Worm (Caenorhabditis elegans) whole organism, L4 larva: Measurements from ENCODE around the gene C27A7.8.

Source experiments
- D1046.2 ChIP-seq: fragments of 200-800 bp; sonication (Bioruptor generic); IDR thresholded peaks from 2 replicates; pipeline ENCODE4 v1.3.6; 2022; ENCODE audit warnings: missing genetic modification characterization, missing compliant biosample characterization
- F10B5.3 ChIP-seq: sonication (generic microtip); optimal IDR thresholded peaks from 2 replicates; lab custom pipeline; 2016; ENCODE audit warnings: mild to moderate bottlenecking, missing genetic modification characterization, missing compliant biosample characterization
- T20F7.1 ChIP-seq: fragments of 200-800 bp; sonication (Bioruptor generic); optimal IDR thresholded peaks from 2 replicates; lab custom pipeline; 2018; ENCODE audit warnings: mild to moderate bottlenecking, missing genetic modification characterization, missing compliant biosample characterization
- T26A8.4 ChIP-seq: fragments of 200-800 bp; sonication (Bioruptor generic); IDR thresholded peaks from 2 replicates; pipeline ENCODE4 v1.3.6; 2022; ENCODE audit warnings: missing genetic modification characterization, missing compliant biosample characterization
- Y5F2A.4 ChIP-seq: fragments of 200-800 bp; sonication (Bioruptor generic); optimal IDR thresholded peaks from 2 replicates; lab custom pipeline; 2018; ENCODE audit warnings: mild to moderate bottlenecking, missing genetic modification characterization, missing compliant biosample characterization
- Y75B8A.6 ChIP-seq: fragments of 200-800 bp; sonication (Bioruptor generic); IDR thresholded peaks from 2 replicates; pipeline ENCODE4 v1.3.6; 2022; ENCODE audit warnings: missing genetic modification reagents, missing genetic modification characterization, missing compliant biosample characterization
- ZK546.5 ChIP-seq, 2 experiments: sonication (generic microtip); optimal IDR thresholded peaks; 2 replicates each; lab custom pipeline; 2017; ENCODE audit warnings: missing biosample characterization in 2 of 2, missing genetic modification characterization in 2 of 2
- ama-1 ChIP-seq: fragments of 150-350 bp; optimal IDR thresholded peaks from 2 replicates; lab custom pipeline; 2014; ENCODE audit warnings: inconsistent platforms, mixed read lengths
- ceh-20 ChIP-seq: fragments of 200-800 bp; sonication (Bioruptor generic); IDR thresholded peaks from 2 replicates; pipeline ENCODE4 v1.3.6; 2022; ENCODE audit warnings: missing genetic modification reagents, missing genetic modification characterization, missing compliant biosample characterization
- ceh-62 ChIP-seq: sonication (generic microtip); optimal IDR thresholded peaks from 2 replicates; lab custom pipeline; 2017; ENCODE audit warnings: missing biosample characterization, missing genetic modification characterization
- ceh-82 ChIP-seq: sonication (generic microtip); optimal IDR thresholded peaks from 2 replicates; lab custom pipeline; 2017; ENCODE audit warnings: missing biosample characterization, missing genetic modification characterization
- dmd-9 ChIP-seq: fragments of 200-800 bp; sonication (Bioruptor generic); IDR thresholded peaks from 2 replicates; pipeline ENCODE4 v1.3.6; 2022; ENCODE audit warnings: missing genetic modification reagents, missing genetic modification characterization, missing compliant biosample characterization
- duxl-1 ChIP-seq: sonication (generic microtip); optimal IDR thresholded peaks from 2 replicates; lab custom pipeline; 2016; ENCODE audit warnings: mild to moderate bottlenecking, missing genetic modification characterization, moderate library complexity, missing compliant biosample characterization; ENCODE audit not compliant: poor library complexity
- dve-1 ChIP-seq: sonication (generic microtip); optimal IDR thresholded peaks from 2 replicates; lab custom pipeline; 2017; ENCODE audit warnings: antibody characterized with exemption, mild to moderate bottlenecking, missing genetic modification characterization, missing compliant biosample characterization; ENCODE audit not compliant: insufficient read depth
- hlh-11 ChIP-seq: fragments of 200-800 bp; sonication (Bioruptor generic); optimal IDR thresholded peaks from 2 replicates; lab custom pipeline; 2018; ENCODE audit warnings: mild to moderate bottlenecking, missing genetic modification characterization, missing compliant biosample characterization
- hlh-30 ChIP-seq: sonication (generic microtip); optimal IDR thresholded peaks from 2 replicates; lab custom pipeline; 2017; ENCODE audit warnings: antibody characterized with exemption, mild to moderate bottlenecking, missing genetic modification characterization, missing compliant biosample characterization; ENCODE audit not compliant: insufficient read depth
- jun-1 ChIP-seq: fragments of 150-350 bp; optimal IDR thresholded peaks from 2 replicates; lab custom pipeline; 2014; ENCODE audit warnings: missing biosample characterization, missing genetic modification reagents, missing genetic modification characterization
- lim-7 ChIP-seq: fragments of 200-800 bp; sonication (Bioruptor generic); IDR thresholded peaks from 2 replicates; pipeline ENCODE4 v1.3.6; 2022; ENCODE audit warnings: missing genetic modification characterization, missing compliant biosample characterization
- lin-1 ChIP-seq: fragments of 200-800 bp; sonication (Bioruptor generic); IDR thresholded peaks from 2 replicates; pipeline ENCODE4 v1.3.6; 2022; ENCODE audit warnings: missing genetic modification reagents, missing genetic modification characterization, missing compliant biosample characterization
- lin-13 ChIP-seq: fragments of 150-350 bp; optimal IDR thresholded peaks from 2 replicates; lab custom pipeline; 2014; ENCODE audit warnings: missing biosample characterization, missing genetic modification reagents, missing genetic modification characterization
- lin-29 ChIP-seq: fragments of 200-800 bp; sonication (Bioruptor generic); IDR thresholded peaks from 2 replicates; pipeline ENCODE4 v1.3.6; 2022; ENCODE audit warnings: missing genetic modification reagents, missing genetic modification characterization, missing compliant biosample characterization
- lir-3 ChIP-seq: sonication (generic microtip); optimal IDR thresholded peaks from 2 replicates; lab custom pipeline; 2016; ENCODE audit warnings: mild to moderate bottlenecking, missing genetic modification characterization, missing compliant biosample characterization
- madf-5 ChIP-seq, 2 experiments: fragments of 200-800 bp; sonication (Bioruptor generic); IDR thresholded peaks; 2 replicates each; pipeline ENCODE4 v1.3.6; 2022; ENCODE audit warnings: missing compliant biosample characterization in 2 of 2, missing genetic modification characterization in 2 of 2
- madf-9 ChIP-seq: fragments of 200-800 bp; sonication (Bioruptor generic); conservative IDR thresholded peaks from 2 replicates; pipeline ENCODE4 v1.3.6; 2022; ENCODE audit warnings: missing genetic modification reagents, missing genetic modification characterization, missing compliant biosample characterization
- mdl-1 ChIP-seq, 2 experiments: fragments of 150-350 bp in 1 of 2; sonication (generic microtip) in 1 of 2; optimal IDR thresholded peaks; 2 replicates each; lab custom pipeline; 2014 to 2017; ENCODE audit warnings: missing biosample characterization in 2 of 2, missing genetic modification characterization in 2 of 2
- mdt-29 ChIP-seq: fragments of 200-800 bp; sonication (Bioruptor generic); IDR thresholded peaks from 2 replicates; pipeline ENCODE4 v1.3.6; 2022; ENCODE audit warnings: missing genetic modification reagents, missing genetic modification characterization, missing compliant biosample characterization
- mxl-2 ChIP-seq: fragments of 200-800 bp; sonication (Bioruptor generic); conservative IDR thresholded peaks from 2 replicates; pipeline ENCODE4 v1.3.6; 2022; ENCODE audit warnings: missing genetic modification reagents, missing genetic modification characterization, missing compliant biosample characterization
- mxl-3 ChIP-seq: fragments of 200-800 bp; sonication (Bioruptor generic); optimal IDR thresholded peaks from 2 replicates; lab custom pipeline; 2018; ENCODE audit warnings: mild to moderate bottlenecking, missing genetic modification characterization, missing compliant biosample characterization
- nhr-111 ChIP-seq: fragments of 200-800 bp; sonication (Bioruptor generic); optimal IDR thresholded peaks from 2 replicates; lab custom pipeline; 2018; ENCODE audit warnings: mild to moderate bottlenecking, missing genetic modification characterization, missing compliant biosample characterization
- nhr-237 ChIP-seq: sonication (generic microtip); optimal IDR thresholded peaks from 2 replicates; lab custom pipeline; 2017; ENCODE audit warnings: missing biosample characterization, missing genetic modification characterization
- nhr-28 ChIP-seq: fragments of 150-350 bp; optimal IDR thresholded peaks from 2 replicates; lab custom pipeline; 2014; ENCODE audit warnings: missing biosample characterization, missing genetic modification characterization
- nhr-42 ChIP-seq: fragments of 200-800 bp; sonication (Bioruptor generic); IDR thresholded peaks from 2 replicates; pipeline ENCODE4 v1.3.6; 2022; ENCODE audit warnings: missing genetic modification characterization, missing compliant biosample characterization
- nhr-6 ChIP-seq: fragments of 150-350 bp; optimal IDR thresholded peaks from 2 replicates; lab custom pipeline; 2014; ENCODE audit warnings: missing biosample characterization, missing genetic modification characterization
- nhr-77 ChIP-seq: fragments of 150-350 bp; optimal IDR thresholded peaks from 2 replicates; lab custom pipeline; 2014; ENCODE audit warnings: missing biosample characterization, missing genetic modification characterization
- php-3 ChIP-seq: fragments of 200-800 bp; sonication (Bioruptor generic); IDR thresholded peaks from 2 replicates; pipeline ENCODE4 v1.3.6; 2022; ENCODE audit warnings: missing genetic modification reagents, missing genetic modification characterization, missing compliant biosample characterization
- rbr-2 ChIP-seq: sonication (generic microtip); optimal IDR thresholded peaks from 2 replicates; lab custom pipeline; 2016; ENCODE audit warnings: missing genotype, missing genetic modification characterization, missing compliant biosample characterization
- set-16 ChIP-seq: fragments of 200-800 bp; sonication (Bioruptor generic); IDR thresholded peaks from 2 replicates; pipeline ENCODE4 v1.3.6; 2022; ENCODE audit warnings: missing genetic modification reagents, missing genetic modification characterization, missing compliant biosample characterization
- skn-1 ChIP-seq: fragments of 150-350 bp; optimal IDR thresholded peaks from 2 replicates; lab custom pipeline; 2014; ENCODE audit warnings: missing biosample characterization, missing genetic modification characterization
- snpc-1.2 ChIP-seq: fragments of 200-800 bp; sonication (Bioruptor generic); IDR thresholded peaks from 2 replicates; pipeline ENCODE4 v1.3.6; 2022; ENCODE audit warnings: missing genetic modification reagents, missing genetic modification characterization, missing compliant biosample characterization
- snpc-4 ChIP-seq: fragments of 150-350 bp; optimal IDR thresholded peaks from 2 replicates; lab custom pipeline; 2014; ENCODE audit warnings: missing biosample characterization, missing genetic modification characterization
- spr-3 ChIP-seq: fragments of 200-800 bp; sonication (Bioruptor generic); optimal IDR thresholded peaks from 2 replicates; lab custom pipeline; 2018; ENCODE audit warnings: mild to moderate bottlenecking, missing genetic modification characterization, missing compliant biosample characterization
- tra-1 ChIP-seq: fragments of 200-800 bp; sonication (Bioruptor generic); IDR thresholded peaks from 2 replicates; pipeline ENCODE4 v1.3.6; 2022; ENCODE audit warnings: missing genetic modification reagents, missing genetic modification characterization, missing compliant biosample characterization
- unc-39 ChIP-seq: sonication (generic microtip); optimal IDR thresholded peaks from 2 replicates; lab custom pipeline; 2017; ENCODE audit warnings: missing biosample characterization, missing genetic modification characterization
- unc-62 ChIP-seq, 3 experiments: fragments of 150-350 bp in 1 of 3; sonication (generic microtip); optimal IDR thresholded peaks in 2 of 3; peaks in 1 of 3; 1 replicate in 1 of 3; 2 replicates in 2 of 3; lab custom pipeline; 2014 to 2017; ENCODE audit warnings: missing biosample characterization in 3 of 3, missing genetic modification characterization in 3 of 3, missing genetic modification reagents in 3 of 3, missing genotype in 1 of 3
- vab-7 ChIP-seq: fragments of 200-800 bp; sonication (Bioruptor generic); IDR thresholded peaks from 2 replicates; pipeline ENCODE4 v1.3.6; 2022; ENCODE audit warnings: missing genetic modification reagents, missing genetic modification characterization, missing compliant biosample characterization
- zip-11 ChIP-seq: fragments of 200-800 bp; sonication (Bioruptor generic); IDR thresholded peaks from 2 replicates; pipeline ENCODE4 v1.3.6; 2022; ENCODE audit warnings: missing genetic modification characterization, missing compliant biosample characterization
- ztf-11 ChIP-seq: fragments of 150-350 bp; optimal IDR thresholded peaks from 2 replicates; lab custom pipeline; 2014; ENCODE audit warnings: missing biosample characterization, missing genetic modification characterization

Gene C27A7.8

ce11 chrV:12194275-12194674 is 41.3 kb downstream of the C27A7.8 start, which contains the start of gene ogdh-2 (continued):
- no peak for TF ChIP-seq snpc-4 (tag; lab: Kevin White, UChicago)
- no peak for TF ChIP-seq D1046.2 (GFP tag; lab: Robert Waterston, UW)
- TF ChIP-seq lin-29 (GFP tag; lab: Robert Waterston, UW) = no peak
- TF ChIP-seq hlh-11 (tag; lab: Kevin White, UChicago) = no peak
- no peak for TF ChIP-seq nhr-42
- no peak for TF ChIP-seq Y75B8A.6 (GFP tag; lab: Robert Waterston, UW)
- no peak for TF ChIP-seq php-3 (GFP tag; lab: Robert Waterston, UW)
- no peak for TF ChIP-seq skn-1 (tag; lab: Kevin White, UChicago)
- no peak for TF ChIP-seq vab-7
- TF ChIP-seq spr-3 = no peak
- TF ChIP-seq hlh-30 (tag; lab: Kevin White, UChicago) = peak; percentile 40
- no peak for TF ChIP-seq Y5F2A.4 (GFP tag; lab: Kevin White, UChicago)
- no peak for TF ChIP-seq T20F7.1 (GFP tag; lab: Kevin White, UChicago)
- TF ChIP-seq dmd-9 (GFP tag; lab: Robert Waterston, UW) = no peak
- no peak for TF ChIP-seq lir-3 (tag; lab: Kevin White, UChicago)
- TF ChIP-seq F10B5.3 = no peak
- no peak for TF ChIP-seq nhr-77 (tag; lab: Kevin White, UChicago)
- TF ChIP-seq zip-11 (GFP tag; lab: Robert Waterston, UW) = no peak
- TF ChIP-seq mdl-1 (tag; optimal IDR thresholded peaks at IDR 0.05; lab: Kevin White, UChicago) = peak in 1 of 2 experiments; percentile 14
- no peak for TF ChIP-seq rbr-2
- no peak for TF ChIP-seq nhr-111 (GFP tag; lab: Kevin White, UChicago)
- no peak for TF ChIP-seq duxl-1 (tag; lab: Kevin White, UChicago)
- peak; percentile 2 for TF ChIP-seq nhr-28 (tag; lab: Kevin White, UChicago)

ce11 chrV:12195845-12196244 is 42.9 kb downstream of the C27A7.8 start, which contains the start of gene ZK836.3:
Gene ZK836.3 (minus strand): TSS chrV:12195945.
- TF ChIP-seq ceh-82 = no peak
- no peak for TF ChIP-seq ceh-62 (tag; lab: Kevin White, UChicago)
- TF ChIP-seq dve-1 (tag; lab: Kevin White, UChicago) = no peak
- TF ChIP-seq ceh-20 (GFP tag; lab: Robert Waterston, UW) = no peak
- no peak for TF ChIP-seq T26A8.4 (GFP tag; lab: Robert Waterston, UW)
- TF ChIP-seq madf-9 = no peak
- TF ChIP-seq nhr-237 (tag; lab: Kevin White, UChicago) = no peak
- TF ChIP-seq lir-3 (tag; lab: Kevin White, UChicago) = no peak
- TF ChIP-seq lin-1 (GFP tag; lab: Robert Waterston, UW) = no peak
- TF ChIP-seq jun-1 (tag; lab: Kevin White, UChicago) = no peak
- no peak for TF ChIP-seq nhr-6 (tag; lab: Kevin White, UChicago)
- no peak for TF ChIP-seq ZK546.5 (tag; optimal IDR thresholded peaks at IDR 0.05; lab: Kevin White, UChicago)
- TF ChIP-seq tra-1 = no peak
- TF ChIP-seq unc-62 (GFP tag; optimal IDR thresholded peaks at IDR 0.05 in 1 of 2; lab: Kevin White, UChicago) = no peak
- no peak for TF ChIP-seq unc-62 (tag; optimal IDR thresholded peaks at IDR 0.05; lab: Kevin White, UChicago)
- no peak for TF ChIP-seq lim-7 (GFP tag; lab: Robert Waterston, UW)
- TF ChIP-seq, all 104 proteins: peak for 0

ce11 chrV:12196659-12197058 is 43.7 kb downstream of the C27A7.8 start:
- TF ChIP-seq madf-5 (GFP tag; IDR thresholded peaks at IDR 0.05; lab: Robert Waterston, UW) (no peak), mdt-29 (GFP tag; lab: Robert Waterston, UW) (no peak), unc-39 (no peak), set-16 (GFP tag; lab: Robert Waterston, UW) (no peak), ztf-11 (tag; lab: Kevin White, UChicago) (no peak), ama-1 (lab: Kevin White, UChicago) (no peak), hlh-11 (tag; lab: Kevin White, UChicago) (no peak), lin-13 (GFP tag; lab: Kevin White, UChicago) (no peak), duxl-1 (tag; lab: Kevin White, UChicago) (no peak), mxl-2 (GFP tag; lab: Robert Waterston, UW) (no peak), mxl-3 (GFP tag; lab: Kevin White, UChicago) (no peak), snpc-1.2 (GFP tag; lab: Robert Waterston, UW) (no peak)
- TF ChIP-seq, all 104 proteins: peak for 0
